Fruit fly (Drosophila melanogaster): ENCODE measurements around the gene CG6678.

Gene CG6678

dm6 chr3R:21852579-21853233 is 34.1 kb upstream of the CG6678 start (continued):
- TF ChIP-seq Hsf (GFP tag; optimal IDR thresholded peaks at IDR 0.05): no peak
- TF ChIP-seq ac (GFP tag; optimal IDR thresholded peaks at IDR 0.05): no peak
- no peak for TF ChIP-seq CG6254 (GFP tag; optimal IDR thresholded peaks at IDR 0.05)
- no peak for TF ChIP-seq mirr (GFP tag; optimal IDR thresholded peaks at IDR 0.05)
- TF ChIP-seq Mes4 (GFP tag; optimal IDR thresholded peaks at IDR 0.05): no peak
- no peak for TF ChIP-seq lola (GFP tag; optimal IDR thresholded peaks at IDR 0.05)
- TF ChIP-seq CG16779 (GFP tag; IDR thresholded peaks at IDR 0.05): no peak
- TF ChIP-seq ranshi (GFP tag; IDR thresholded peaks at IDR 0.05): no peak
- peak; percentile 15 for TF ChIP-seq phol (tag; optimal IDR thresholded peaks at IDR 0.05)
- TF ChIP-seq CG17328 (GFP tag; IDR thresholded peaks at IDR 0.05): no peak
- TF ChIP-seq CG12071 (GFP tag; optimal IDR thresholded peaks at IDR 0.05): no peak
- TF ChIP-seq nmo (GFP tag; optimal IDR thresholded peaks at IDR 0.05): peak; percentile 15
- no peak for TF ChIP-seq cg (GFP tag; optimal IDR thresholded peaks at IDR 0.05)
- TF ChIP-seq cato (GFP tag; optimal IDR thresholded peaks at IDR 0.05; ENCODE audit: borderline replicate concordance): no peak
- no peak for TF ChIP-seq CG11398 (GFP tag; optimal IDR thresholded peaks at IDR 0.05)
- no peak for TF ChIP-seq CG10209 (GFP tag; optimal IDR thresholded peaks at IDR 0.05)
- TF ChIP-seq CG14710 (tag; optimal IDR thresholded peaks at IDR 0.05): peak; percentile 4
- TF ChIP-seq Hmx (GFP tag; optimal IDR thresholded peaks at IDR 0.05): no peak
- no peak for TF ChIP-seq CG8089 (GFP tag; optimal IDR thresholded peaks at IDR 0.05)
- TF ChIP-seq CG8924 (tag; optimal IDR thresholded peaks at IDR 0.05): peak; percentile 27
- TF ChIP-seq sqz (GFP tag; optimal IDR thresholded peaks at IDR 0.05): peak; percentile 82
- TF ChIP-seq en (GFP tag; optimal IDR thresholded peaks at IDR 0.05): no peak
- no peak for TF ChIP-seq maf-S (GFP tag; optimal IDR thresholded peaks at IDR 0.05)
- TF ChIP-seq CG4424 (GFP tag; optimal IDR thresholded peaks at IDR 0.05): no peak
- TF ChIP-seq Dip2 (GFP tag; IDR thresholded peaks at IDR 0.05): no peak
- TF ChIP-seq kni (GFP tag; optimal IDR thresholded peaks at IDR 0.05): peak; percentile 63
- TF ChIP-seq chif (GFP tag; optimal IDR thresholded peaks at IDR 0.05): no peak
- no peak for TF ChIP-seq CG11247 (GFP tag; IDR thresholded peaks at IDR 0.05)
- TF ChIP-seq otp (GFP tag; IDR thresholded peaks at IDR 0.05): 0 out of 3 replicates have a peak, but pooled peaks have one; percentile 19
- no peak for TF ChIP-seq Sox100B (GFP tag; optimal IDR thresholded peaks at IDR 0.05)
- no peak for TF ChIP-seq CG1832 (GFP tag; optimal IDR thresholded peaks at IDR 0.05)
- no peak for TF ChIP-seq p53 (GFP tag; optimal IDR thresholded peaks at IDR 0.05)
- no peak for TF ChIP-seq Side (GFP tag; optimal IDR thresholded peaks at IDR 0.05)
- no peak for TF ChIP-seq CG30431 (GFP tag; optimal IDR thresholded peaks at IDR 0.05)
- no peak for TF ChIP-seq HmgD (GFP tag; optimal IDR thresholded peaks at IDR 0.05)
- TF ChIP-seq CG15696 (tag; optimal IDR thresholded peaks at IDR 0.05): no peak
- TF ChIP-seq Pdp1 (GFP tag; optimal IDR thresholded peaks at IDR 0.05): peak; percentile 15 to 84
- no peak; the same call in 2 of the 3 replicates for TF ChIP-seq tgo (GFP tag; IDR thresholded peaks at IDR 0.05)
- no peak for TF ChIP-seq CG8944 (GFP tag; optimal IDR thresholded peaks at IDR 0.05)
- TF ChIP-seq CkIIα-i1 (GFP tag; IDR thresholded peaks at IDR 0.05): no peak
- no peak for TF ChIP-seq Ptx1 (GFP tag; IDR thresholded peaks at IDR 0.05)
- no peak for TF ChIP-seq CG34224 (GFP tag; IDR thresholded peaks at IDR 0.05; ENCODE audit: partially characterized antibody)
- TF ChIP-seq lov (optimal IDR thresholded peaks at IDR 0.05): no peak
- TF ChIP-seq lov (GFP tag; IDR thresholded peaks at IDR 0.05): no peak
- TF ChIP-seq bowl (GFP tag; IDR thresholded peaks at IDR 0.05): no peak
- TF ChIP-seq Vsx1 (GFP tag; optimal IDR thresholded peaks at IDR 0.05): no peak
- no peak for TF ChIP-seq h (optimal IDR thresholded peaks at IDR 0.05)
- TF ChIP-seq bsh (GFP tag; optimal IDR thresholded peaks at IDR 0.05): no peak
- no peak for TF ChIP-seq Ada2b (GFP tag; IDR thresholded peaks at IDR 0.05)
- TF ChIP-seq oc (tag; optimal IDR thresholded peaks at IDR 0.05): no peak
- TF ChIP-seq mld (GFP tag; IDR thresholded peaks at IDR 0.05; ENCODE audit: partially characterized antibody): no peak
